Fruit fly (Drosophila melanogaster): ENCODE results near the gene CG5078.

CG5078 gene

dm6 chr3L:20520687-20521169 lies 14.9 kb downstream of the CG5078 start, which contains the start of the genes mTerf3 and CG5104 (continued):
- peak; percentile 46 for TF ChIP-seq sens (GFP tag)
- peak; percentile 46 for TF ChIP-seq CoRest (tag; optimal IDR thresholded peaks at IDR 0.05)
- TF ChIP-seq CG15514 (GFP tag; optimal IDR thresholded peaks at IDR 0.05): peak; percentile 50
- TF ChIP-seq CG8290 (GFP tag; optimal IDR thresholded peaks at IDR 0.05): peak; percentile 40
- no peak for TF ChIP-seq CG8290 (tag; optimal IDR thresholded peaks at IDR 0.05)
- no peak for TF ChIP-seq slp2 (GFP tag; optimal IDR thresholded peaks at IDR 0.05)
- no peak for TF ChIP-seq Mes4 (GFP tag; optimal IDR thresholded peaks at IDR 0.05)
- TF ChIP-seq Ssrp (tag; optimal IDR thresholded peaks at IDR 0.05): peak; percentile 7
- TF ChIP-seq CG31388 (GFP tag; optimal IDR thresholded peaks at IDR 0.05): no peak
- peak; percentile 18 for TF ChIP-seq CG12942 (GFP tag; optimal IDR thresholded peaks at IDR 0.05)
- TF ChIP-seq lov (optimal IDR thresholded peaks at IDR 0.05): no peak
- TF ChIP-seq lov (GFP tag; IDR thresholded peaks at IDR 0.05): no peak
- 0 out of 2 replicates have a peak, but pooled peaks have one; percentile 8 for TF ChIP-seq Rfx (GFP tag; IDR thresholded peaks at IDR 0.05)
- TF ChIP-seq Pdp1 (GFP tag; optimal IDR thresholded peaks at IDR 0.05): peak in 1 of 2 experiments; percentile 82
- TF ChIP-seq CG30020 (tag; optimal IDR thresholded peaks at IDR 0.05): peak; percentile 56
- TF ChIP-seq CG1233 (GFP tag; optimal IDR thresholded peaks at IDR 0.05): no peak
- TF ChIP-seq CG12391 (tag; optimal IDR thresholded peaks at IDR 0.05): peak; percentile 54
- no peak for TF ChIP-seq NK7.1 (GFP tag; optimal IDR thresholded peaks at IDR 0.05)
- peak; percentile 66 for TF ChIP-seq CG12659 (GFP tag; optimal IDR thresholded peaks at IDR 0.05)
- TF ChIP-seq dan (GFP tag; IDR thresholded peaks at IDR 0.05): no peak
- peak; percentile 35; the same call in 1 of the 3 replicates for TF ChIP-seq knrl (GFP tag; IDR thresholded peaks at IDR 0.05; ENCODE audit: partially characterized antibody)
- peak; percentile 62 for TF ChIP-seq gfzf (GFP tag; optimal IDR thresholded peaks at IDR 0.05)
- peak; percentile 10 for TF ChIP-seq Xbp1 (GFP tag; optimal IDR thresholded peaks at IDR 0.05)
- TF ChIP-seq D (optimal IDR thresholded peaks at IDR 0.05): no peak
- TF ChIP-seq D (GFP tag; optimal IDR thresholded peaks at IDR 0.05): no peak
- peak; percentile 16 for TF ChIP-seq CG15696 (tag; optimal IDR thresholded peaks at IDR 0.05)
- TF ChIP-seq sug (tag; optimal IDR thresholded peaks at IDR 0.05): peak; percentile 34
- TF ChIP-seq pzg (GFP tag; optimal IDR thresholded peaks at IDR 0.05): peak; percentile 60
- TF ChIP-seq CG9932 (GFP tag; IDR thresholded peaks at IDR 0.05): peak; percentile 38; the same call in 1 of the 2 replicates
- TF ChIP-seq Fer1 (GFP tag; optimal IDR thresholded peaks at IDR 0.05): peak; percentile 17
- TF ChIP-seq Med (GFP tag): peak; percentile 74
- peak; percentile 57 for TF ChIP-seq trem (tag; optimal IDR thresholded peaks at IDR 0.05)
- TF ChIP-seq CG14710 (tag; optimal IDR thresholded peaks at IDR 0.05): peak; percentile 65
- TF ChIP-seq Sox102F (GFP tag; optimal IDR thresholded peaks at IDR 0.05): peak; percentile 0
- TF ChIP-seq zfh1 (GFP tag; IDR thresholded peaks at IDR 0.05): peak; percentile 30; the same call in 1 of the 3 replicates

- TF ChIP-seq z (GFP tag; IDR thresholded peaks at IDR 0.05) (no peak), CG10979 (tag; optimal IDR thresholded peaks at IDR 0.05) (no peak), sob (GFP tag; IDR thresholded peaks at IDR 0.05) (0 out of 2 replicates have a peak, but pooled peaks have one; percentile 15), chinmo (GFP tag; IDR thresholded peaks at IDR 0.05; ENCODE audit: partially characterized antibody) (0 out of 4 replicates have a peak, but pooled peaks have one; percentile 58), CG8388 (GFP tag; optimal IDR thresholded peaks at IDR 0.05) (no peak), CG9437 (GFP tag; optimal IDR thresholded peaks at IDR 0.05) (peak; percentile 77), D19B (GFP tag; optimal IDR thresholded peaks at IDR 0.05) (peak; percentile 12), Pdp1 (GFP tag; optimal IDR thresholded peaks at IDR 0.05) (peak in 1 of 2 experiments; percentile 45), D19A (tag; optimal IDR thresholded peaks at IDR 0.05) (peak; percentile 12), CG11695 (GFP tag; IDR thresholded peaks at IDR 0.05) (0 out of 3 replicates have a peak, but pooled peaks have one; percentile 41), cwo (GFP tag; optimal IDR thresholded peaks at IDR 0.05) (peak; percentile 94), ftz-f1 (GFP tag; optimal IDR thresholded peaks at IDR 0.05) (peak; percentile 3), MESR4 (GFP tag; optimal IDR thresholded peaks at IDR 0.05) (no peak), Med (GFP tag) (peak; percentile 39)
Measured at dm6 chr3L:20524409-20525010, 18.7 kb downstream of the CG5078 start.
